Fruit fly (Drosophila melanogaster): ENCODE data around the gene Grip91.

DNA sequence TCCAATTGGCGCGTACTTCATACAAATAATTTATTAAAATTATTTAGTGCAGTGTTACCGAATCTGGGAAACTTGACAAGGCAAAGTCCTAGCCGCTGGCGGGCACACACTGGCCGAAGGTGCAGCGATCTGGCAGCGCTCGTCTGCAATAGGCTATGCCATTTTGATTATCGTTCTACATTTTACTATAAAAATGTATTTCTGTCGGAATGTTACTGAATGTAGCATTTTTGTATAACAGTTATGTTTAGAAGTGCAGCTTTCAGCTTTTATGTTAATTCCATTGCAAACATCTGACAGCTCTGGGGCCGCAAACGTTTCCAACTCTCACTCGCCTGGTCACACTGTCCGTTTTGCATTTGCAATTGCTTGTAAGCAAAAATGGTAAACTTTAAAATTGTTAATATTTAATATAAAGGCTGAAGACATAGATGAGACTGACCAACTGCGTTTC lies at the start of gene Grip91:
- TF ChIP-seq CTCF (optimal IDR thresholded peaks at IDR 0.05): peak; percentile 2 to 31
- no peak for TF ChIP-seq CG8478 (optimal IDR thresholded peaks at IDR 0.05)

Measured in S2 (cell line).